Worm (Caenorhabditis elegans) whole organism, young adult: Measurements from ENCODE around the gene R155.5.
A peak's percentile ranks its signal among the peaks of the same experiment; 100 is the strongest.

ENCODE experiments used
- F10E7.11 ChIP-seq: sonication (generic microtip); optimal IDR thresholded peaks from 2 replicates; lab custom pipeline; 2017; ENCODE audit warnings: mild to moderate bottlenecking, missing genetic modification characterization, moderate library complexity, missing compliant biosample characterization
- F33H1.4 ChIP-seq: fragments of 200-800 bp; sonication (Bioruptor generic); IDR thresholded peaks from 2 replicates; pipeline ENCODE4 v1.3.6; 2022; ENCODE audit warnings: missing genetic modification reagents, missing genetic modification characterization, missing compliant biosample characterization
- F37B4.10 ChIP-seq: fragments of 200-800 bp; sonication (Bioruptor generic); IDR thresholded peaks from 2 replicates; pipeline ENCODE4 v1.3.6; 2022; ENCODE audit warnings: missing genetic modification characterization, missing compliant biosample characterization
- F49E8.2 ChIP-seq: sonication (generic microtip); optimal IDR thresholded peaks from 3 replicates; lab custom pipeline; 2017; ENCODE audit warnings: missing genetic modification characterization, mild to moderate bottlenecking, missing compliant biosample characterization, antibody characterized with exemption, moderate library complexity; ENCODE audit not compliant: insufficient read depth
- Y53F4B.3 ChIP-seq: fragments of 200-800 bp; sonication (Bioruptor generic); IDR thresholded peaks from 2 replicates; pipeline ENCODE4 v1.3.6; 2022; ENCODE audit warnings: missing genetic modification reagents, missing genetic modification characterization, missing compliant biosample characterization
- Y56A3A.18 ChIP-seq: fragments of 200-800 bp; sonication (Bioruptor generic); IDR thresholded peaks from 2 replicates; pipeline ENCODE4 v1.3.6; 2022; ENCODE audit warnings: missing genetic modification reagents, missing genetic modification characterization, missing compliant biosample characterization
- ama-1 ChIP-seq, 3 experiments: fragments of 150-350 bp in 1 of 3; sonication (generic microtip) in 2 of 3; optimal IDR thresholded peaks; 2 replicates each; lab custom pipeline; 2014 to 2018; ENCODE audit warnings: missing biosample characterization in 2 of 3, missing genetic modification characterization in 2 of 3, missing genetic modification reagents in 2 of 3
- aptf-3 ChIP-seq: fragments of 200-800 bp; sonication (Bioruptor generic); IDR thresholded peaks from 2 replicates; pipeline ENCODE4 v1.3.6; 2022; ENCODE audit warnings: missing genetic modification characterization, missing compliant biosample characterization
- attf-6 ChIP-seq: fragments of 200-800 bp; sonication (Bioruptor generic); IDR thresholded peaks from 2 replicates; pipeline ENCODE4 v1.3.6; 2022; ENCODE audit warnings: missing genetic modification reagents, missing genetic modification characterization, missing compliant biosample characterization
- ceh-27 ChIP-seq: fragments of 200-800 bp; sonication (Bioruptor generic); optimal IDR thresholded peaks from 2 replicates; lab custom pipeline; 2018; ENCODE audit warnings: mild to moderate bottlenecking, missing genetic modification characterization, moderate library complexity, missing compliant biosample characterization
- chd-7 ChIP-seq: sonication (generic microtip); optimal IDR thresholded peaks from 2 replicates; lab custom pipeline; 2016; ENCODE audit warnings: mild to moderate bottlenecking, missing genetic modification characterization, moderate library complexity, missing compliant biosample characterization
- dox-1 ChIP-seq: fragments of 200-800 bp; sonication (Bioruptor generic); IDR thresholded peaks from 2 replicates; pipeline ENCODE4 v1.3.6; 2022; ENCODE audit warnings: missing genetic modification reagents, missing genetic modification characterization, missing compliant biosample characterization
- dpl-1 ChIP-seq: fragments of 150-350 bp; optimal IDR thresholded peaks from 2 replicates; lab custom pipeline; 2014; ENCODE audit warnings: missing biosample characterization, missing genetic modification reagents, missing genetic modification characterization
- egl-18 ChIP-seq: fragments of 200-800 bp; sonication (Bioruptor generic); IDR thresholded peaks from 2 replicates; pipeline ENCODE4 v1.3.6; 2022; ENCODE audit warnings: missing genetic modification reagents, missing genetic modification characterization, missing compliant biosample characterization
- hmg-1.2 ChIP-seq: fragments of 200-800 bp; sonication (Bioruptor generic); IDR thresholded peaks from 2 replicates; pipeline ENCODE4 v1.3.6; 2022; ENCODE audit warnings: missing genetic modification reagents, missing genetic modification characterization, missing compliant biosample characterization
- hmg-20 ChIP-seq: fragments of 200-800 bp; sonication (Bioruptor generic); IDR thresholded peaks from 2 replicates; pipeline ENCODE4 v1.3.6; 2022; ENCODE audit warnings: missing genetic modification reagents, missing genetic modification characterization, missing compliant biosample characterization
- hsf-1 ChIP-seq: fragments of 200-800 bp; sonication (Bioruptor generic); IDR thresholded peaks from 2 replicates; pipeline ENCODE4 v1.3.6; 2022; ENCODE audit warnings: missing genetic modification reagents, missing genetic modification characterization, missing compliant biosample characterization
- let-607 ChIP-seq, 2 experiments: fragments of 200-800 bp in 1 of 2; sonication (Bioruptor generic) in 1 of 2; sonication (generic microtip) in 1 of 2; optimal IDR thresholded peaks; 2 replicates each; lab custom pipeline; 2016 to 2018; ENCODE audit warnings: mild to moderate bottlenecking in 2 of 2, missing compliant biosample characterization in 2 of 2, missing genetic modification characterization in 2 of 2, moderate library complexity in 2 of 2, missing genotype in 1 of 2
- lin-35 ChIP-seq, 3 experiments: fragments of 150-350 bp in 2 of 3; sonication (generic microtip) in 1 of 3; optimal IDR thresholded peaks; 2 replicates each; lab custom pipeline; 2014 to 2018; ENCODE audit warnings: missing biosample characterization in 3 of 3, missing genetic modification characterization in 3 of 3, missing genetic modification reagents in 3 of 3
- lin-40 ChIP-seq: sonication (generic microtip); optimal IDR thresholded peaks from 2 replicates; lab custom pipeline; 2016; ENCODE audit warnings: missing genetic modification characterization, mild to moderate bottlenecking, missing compliant biosample characterization, missing genotype, missing genetic modification reagents
- lin-54 ChIP-seq: fragments of 200-800 bp; sonication (Bioruptor generic); optimal IDR thresholded peaks from 2 replicates; lab custom pipeline; 2018; ENCODE audit warnings: mild to moderate bottlenecking, missing genetic modification characterization, missing compliant biosample characterization
- lsl-1 ChIP-seq: fragments of 200-800 bp; sonication (Bioruptor generic); optimal IDR thresholded peaks from 2 replicates; lab custom pipeline; 2018; ENCODE audit warnings: mild to moderate bottlenecking, missing genetic modification characterization, moderate library complexity, missing compliant biosample characterization
- madf-10 ChIP-seq: sonication (generic microtip); optimal IDR thresholded peaks from 2 replicates; lab custom pipeline; 2016; ENCODE audit warnings: mild to moderate bottlenecking, missing genetic modification characterization, missing compliant biosample characterization
- mcd-1 ChIP-seq: fragments of 200-800 bp; sonication (Bioruptor generic); IDR thresholded peaks from 2 replicates; pipeline ENCODE4 v1.3.6; 2022; ENCODE audit warnings: missing genetic modification reagents, missing genetic modification characterization, missing compliant biosample characterization
- nhr-179 ChIP-seq: sonication (generic microtip); optimal IDR thresholded peaks from 2 replicates; lab custom pipeline; 2016; ENCODE audit warnings: mild to moderate bottlenecking, missing genetic modification characterization, missing compliant biosample characterization
- nhr-90 ChIP-seq: sonication (generic microtip); optimal IDR thresholded peaks from 2 replicates; lab custom pipeline; 2016; ENCODE audit warnings: missing genotype, mild to moderate bottlenecking, missing genetic modification characterization, missing compliant biosample characterization
- pbrm-1 ChIP-seq: fragments of 200-800 bp; sonication (Bioruptor generic); IDR thresholded peaks from 2 replicates; pipeline ENCODE4 v1.3.6; 2022; ENCODE audit warnings: missing genetic modification reagents, missing genetic modification characterization, missing compliant biosample characterization
- pha-4 ChIP-seq: fragments of 150-350 bp; sonication (generic microtip); optimal IDR thresholded peaks from 2 replicates; lab custom pipeline; 2014; ENCODE audit warnings: missing biosample characterization, missing genetic modification reagents, missing genetic modification characterization
- rcor-1 ChIP-seq: fragments of 200-800 bp; sonication (Bioruptor generic); IDR thresholded peaks from 2 replicates; pipeline ENCODE4 v1.3.6; 2022; ENCODE audit warnings: missing genetic modification reagents, missing genetic modification characterization, missing compliant biosample characterization
- rec-8 ChIP-seq, 2 experiments: sonication (generic microtip); optimal IDR thresholded peaks; 2 replicates each; lab custom pipeline; 2016; ENCODE audit warnings: mild to moderate bottlenecking in 2 of 2, missing genetic modification characterization in 2 of 2, missing genetic modification reagents in 2 of 2, missing genotype in 2 of 2, missing biosample characterization in 1 of 2, missing compliant biosample characterization in 1 of 2, moderate library complexity in 1 of 2
- rpc-1 ChIP-seq, 2 experiments: fragments of 150-350 bp in 1 of 2; sonication (generic microtip) in 1 of 2; optimal IDR thresholded peaks; 2 replicates each; lab custom pipeline; 2014 to 2018; ENCODE audit warnings: missing biosample characterization in 1 of 2, missing genetic modification characterization in 1 of 2, missing genetic modification reagents in 1 of 2, missing genotype in 1 of 2
- sea-2 ChIP-seq: fragments of 200-800 bp; sonication (Bioruptor generic); IDR thresholded peaks from 2 replicates; pipeline ENCODE4 v1.3.6; 2022; ENCODE audit warnings: missing genetic modification characterization, missing compliant biosample characterization
- snpc-1.3 ChIP-seq: sonication (generic microtip); optimal IDR thresholded peaks from 2 replicates; lab custom pipeline; 2017; ENCODE audit warnings: missing genetic modification characterization, mild to moderate bottlenecking, missing compliant biosample characterization, antibody characterized with exemption, moderate library complexity, missing genotype, missing genetic modification reagents; ENCODE audit not compliant: insufficient read depth
- tbp1 ChIP-seq: fragments of 200-800 bp; sonication (Bioruptor generic); optimal IDR thresholded peaks from 2 replicates; lab custom pipeline; 2018; ENCODE audit warnings: mild to moderate bottlenecking, missing genetic modification characterization, missing compliant biosample characterization
- unc-62 ChIP-seq: fragments of 150-350 bp; optimal IDR thresholded peaks from 2 replicates; lab custom pipeline; 2014; ENCODE audit warnings: missing biosample characterization, missing genetic modification reagents, missing genetic modification characterization
- xnd-1 ChIP-seq: sonication (generic microtip); optimal IDR thresholded peaks from 2 replicates; lab custom pipeline; 2016; ENCODE audit warnings: missing genotype, missing genetic modification reagents, missing genetic modification characterization, missing compliant biosample characterization
- zfh-2 ChIP-seq: fragments of 200-800 bp; sonication (Bioruptor generic); conservative IDR thresholded peaks from 2 replicates; pipeline ENCODE4 v1.3.6; 2022; ENCODE audit warnings: missing genetic modification reagents, missing genetic modification characterization, missing compliant biosample characterization
- ztf-18 ChIP-seq: sonication (generic microtip); optimal IDR thresholded peaks from 2 replicates; lab custom pipeline; 2016; ENCODE audit warnings: missing genotype, mild to moderate bottlenecking, missing genetic modification characterization, missing compliant biosample characterization
- ztf-25 ChIP-seq: fragments of 200-800 bp; sonication (Bioruptor generic); IDR thresholded peaks from 2 replicates; pipeline ENCODE4 v1.3.6; 2022; ENCODE audit warnings: missing genetic modification reagents, missing genetic modification characterization, missing compliant biosample characterization
- ztf-26 ChIP-seq: sonication (generic microtip); optimal IDR thresholded peaks from 2 replicates; lab custom pipeline; 2017; ENCODE audit warnings: missing genetic modification characterization, missing compliant biosample characterization
- ztf-28 ChIP-seq: fragments of 200-800 bp; sonication (Bioruptor generic); IDR thresholded peaks from 2 replicates; pipeline ENCODE4 v1.3.6; 2022; ENCODE audit warnings: missing genetic modification reagents, missing genetic modification characterization, missing compliant biosample characterization
- ztf-3 ChIP-seq: fragments of 200-800 bp; sonication (Bioruptor generic); optimal IDR thresholded peaks from 2 replicates; lab custom pipeline; 2018; ENCODE audit warnings: mild to moderate bottlenecking, missing genetic modification characterization, missing compliant biosample characterization
- ztf-6 ChIP-seq: fragments of 200-800 bp; sonication (Bioruptor generic); IDR thresholded peaks from 2 replicates; pipeline ENCODE4 v1.3.6; 2022; ENCODE audit warnings: missing genetic modification reagents, missing genetic modification characterization, missing compliant biosample characterization

The R155.5 gene

ce11 chrIII:1981467-1981866 is 11.1 kb upstream of the R155.5 start (continued):
- TF ChIP-seq aptf-3, result no peak
- TF ChIP-seq tbp1 (GFP tag; lab: Kevin White, UChicago), result peak; percentile 81
- TF ChIP-seq lin-35 (GFP tag; optimal IDR thresholded peaks at IDR 0.05; lab: Kevin White, UChicago), result no peak
- TF ChIP-seq rpc-1 (optimal IDR thresholded peaks at IDR 0.05; lab: Kevin White, UChicago), result peak; percentile 36
- peak; percentile 72 for TF ChIP-seq rpc-1 (tag; optimal IDR thresholded peaks at IDR 0.05; lab: Kevin White, UChicago)
- TF ChIP-seq F10E7.11 (tag; lab: Kevin White, UChicago), result no peak
- TF ChIP-seq ztf-18 (tag; lab: Kevin White, UChicago), result no peak
- TF ChIP-seq nhr-90, result no peak

- TF ChIP-seq ztf-6 (GFP tag; lab: Robert Waterston, UW) (no peak), ceh-27 (GFP tag; lab: Kevin White, UChicago) (no peak), chd-7 (tag; lab: Kevin White, UChicago) (no peak), snpc-1.3 (tag; lab: Kevin White, UChicago) (no peak), madf-10 (tag; lab: Kevin White, UChicago) (no peak), xnd-1 (tag; lab: Kevin White, UChicago) (no peak), lsl-1 (no peak), lin-54 (no peak), nhr-179 (tag; lab: Kevin White, UChicago) (no peak), dox-1 (GFP tag; lab: Robert Waterston, UW) (no peak), hmg-1.2 (no peak), rec-8 (tag; optimal IDR thresholded peaks at IDR 0.05; lab: Kevin White, UChicago) (no peak), ama-1 (optimal IDR thresholded peaks at IDR 0.05; lab: Kevin White, UChicago) (no peak), ama-1 (GFP tag; optimal IDR thresholded peaks at IDR 0.05; lab: Kevin White, UChicago) (no peak), F49E8.2 (tag; lab: Kevin White, UChicago) (no peak), unc-62 (no peak), ztf-3 (GFP tag; lab: Kevin White, UChicago) (no peak), ztf-28 (GFP tag; lab: Robert Waterston, UW) (no peak), F33H1.4 (no peak), let-607 (tag; optimal IDR thresholded peaks at IDR 0.05; lab: Kevin White, UChicago) (no peak), egl-18 (no peak)
- TF ChIP-seq, all 124 proteins: peak for 0
Observed at ce11 chrIII:1977424-1977823, 7.1 kb upstream of the R155.5 start.

ce11 chrIII:1976642-1977041 is 6.3 kb upstream of the R155.5 start, which contains the start of gene R155.3:
Gene R155.3 (minus strand): TSS chrIII:1976742.
- no peak for TF ChIP-seq dpl-1 (GFP tag; lab: Kevin White, UChicago)
- TF ChIP-seq pbrm-1 (GFP tag; lab: Robert Waterston, UW), result no peak
- TF ChIP-seq Y56A3A.18 (GFP tag; lab: Robert Waterston, UW), result no peak
- TF ChIP-seq pha-4, result no peak
- TF ChIP-seq attf-6 (GFP tag; lab: Robert Waterston, UW), result no peak
- no peak for TF ChIP-seq rcor-1

ce11 chrIII:1975992-1976391 is 5.7 kb upstream of the R155.5 start:
- no peak for TF ChIP-seq hmg-20
- TF ChIP-seq ztf-26 (tag; lab: Kevin White, UChicago), result no peak
- no peak for TF ChIP-seq lin-40 (tag; lab: Kevin White, UChicago)
- no peak for TF ChIP-seq hsf-1 (GFP tag; lab: Robert Waterston, UW)
- peak; percentile 82 for TF ChIP-seq zfh-2 (GFP tag; lab: Robert Waterston, UW)
- no peak for TF ChIP-seq ztf-28 (GFP tag; lab: Robert Waterston, UW)
- no peak for TF ChIP-seq ztf-3 (GFP tag; lab: Kevin White, UChicago)
- no peak for TF ChIP-seq pbrm-1 (GFP tag; lab: Robert Waterston, UW)
- 0 out of 2 replicates have a peak, but pooled peaks have one; percentile 17 for TF ChIP-seq sea-2 (GFP tag; lab: Robert Waterston, UW)
- no peak for TF ChIP-seq Y53F4B.3 (GFP tag; lab: Robert Waterston, UW)
- no peak for TF ChIP-seq F33H1.4
- no peak for TF ChIP-seq ztf-25 (GFP tag; lab: Robert Waterston, UW)
- TF ChIP-seq F37B4.10, result no peak
- no peak for TF ChIP-seq egl-18
- TF ChIP-seq mcd-1, result no peak
